Fruit fly (Drosophila melanogaster) S2 (cell line): Measurements from ENCODE around the gene oaf.

Experiments used
- CG8478 ChIP-seq: fragments of >200 bp; optimal IDR thresholded peaks from 2 replicates; lab custom pipeline; 2018
- CTCF ChIP-seq, 2 experiments: fragments of >200 bp; optimal IDR thresholded peaks; 2 replicates each; lab custom pipeline; 2018

The oaf gene

DNA sequence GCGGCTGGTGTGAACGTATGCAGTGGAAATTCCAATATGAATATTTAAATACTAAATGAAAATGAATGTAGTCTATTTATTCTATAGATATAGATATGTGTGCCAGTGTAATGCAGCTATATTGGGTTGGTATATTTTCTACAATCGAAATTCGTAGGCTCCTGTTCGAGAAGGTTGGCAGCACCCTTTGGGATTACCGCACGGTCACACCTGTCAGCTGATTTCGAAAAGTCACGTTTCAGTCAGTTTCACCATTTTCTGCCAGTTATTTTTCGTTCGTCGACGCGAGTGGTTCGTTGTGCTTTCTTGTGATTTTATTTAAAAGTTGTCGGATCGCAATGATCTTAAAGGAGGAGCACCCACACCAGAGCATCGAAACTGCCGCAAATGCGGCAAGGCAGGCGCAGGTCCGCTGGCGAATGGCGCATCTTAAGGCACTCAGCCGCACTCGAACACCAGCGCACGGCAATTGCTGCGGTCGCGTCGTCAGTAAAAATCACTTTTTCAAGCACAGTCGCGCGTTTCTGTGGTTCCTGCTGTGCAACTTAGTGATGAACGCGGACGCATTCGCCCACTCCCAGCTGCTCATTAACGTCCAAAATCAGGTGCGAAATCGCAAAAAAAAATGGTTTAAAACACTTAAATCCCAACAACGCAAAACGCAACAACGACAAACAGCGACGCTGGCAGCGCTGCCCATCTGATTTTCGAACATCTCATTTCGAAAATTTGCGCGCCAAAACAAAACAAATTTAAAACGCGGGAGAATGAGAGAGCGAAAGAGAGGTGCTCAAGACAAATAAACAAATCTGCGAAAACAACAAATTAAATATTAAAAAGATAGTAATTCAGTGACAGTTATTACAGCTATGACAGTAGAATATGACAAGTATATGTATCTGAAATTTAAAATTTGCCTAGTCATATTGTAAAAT is at the start of gene oaf:
oaf (plus strand) TSS at position 264 of the 935 bp plus-strand sequence.
- no peak for TF ChIP-seq CG8478
- peak; percentile 15 to 33 for TF ChIP-seq CTCF (optimal IDR thresholded peaks at IDR 0.05; lab: Kevin White, UChicago)

DNA sequence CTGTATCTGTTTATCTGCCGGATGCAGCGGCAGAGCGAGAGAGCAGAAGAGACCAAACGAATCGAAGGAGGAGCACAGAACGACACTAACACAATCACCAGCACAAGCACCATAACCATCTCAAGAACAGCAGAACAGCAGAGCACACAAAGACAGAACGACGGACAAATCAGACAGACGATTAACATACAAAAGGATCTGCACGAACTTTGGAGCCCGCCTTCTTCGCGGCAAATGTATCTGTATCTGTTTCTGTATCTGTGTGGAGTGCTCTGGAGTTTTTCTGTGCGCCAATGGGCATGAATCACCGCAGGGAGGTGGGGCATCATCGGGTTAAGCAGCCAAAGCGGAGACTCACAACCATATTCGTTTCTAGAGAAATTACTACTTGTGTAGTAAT is 44.2 kb upstream of the oaf start:
- TF ChIP-seq CTCF (optimal IDR thresholded peaks at IDR 0.05; lab: Kevin White, UChicago) (no peak), CG8478 (no peak)

DNA sequence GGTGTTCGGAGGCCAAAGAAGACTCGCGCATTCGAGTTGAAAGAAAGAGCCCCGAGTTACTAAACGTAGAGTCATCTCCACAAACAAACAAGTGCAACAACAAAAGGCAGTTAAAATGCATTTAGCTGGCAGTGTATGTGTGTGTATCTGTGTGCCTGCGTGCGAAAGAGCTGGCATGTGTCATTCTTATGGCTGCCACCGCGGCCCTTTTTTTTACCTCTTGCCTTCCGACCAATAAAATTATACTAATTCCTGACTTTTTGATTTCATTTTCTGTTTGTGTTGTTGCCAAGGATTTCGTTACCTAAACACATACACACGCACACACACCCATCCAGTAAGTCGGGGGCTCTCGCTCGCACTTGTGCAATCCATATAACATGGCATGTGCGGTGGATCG is 43.1 kb upstream of the oaf start:
- TF ChIP-seq CTCF (optimal IDR thresholded peaks at IDR 0.05; lab: Kevin White, UChicago) (no peak), CG8478 (no peak)

DNA sequence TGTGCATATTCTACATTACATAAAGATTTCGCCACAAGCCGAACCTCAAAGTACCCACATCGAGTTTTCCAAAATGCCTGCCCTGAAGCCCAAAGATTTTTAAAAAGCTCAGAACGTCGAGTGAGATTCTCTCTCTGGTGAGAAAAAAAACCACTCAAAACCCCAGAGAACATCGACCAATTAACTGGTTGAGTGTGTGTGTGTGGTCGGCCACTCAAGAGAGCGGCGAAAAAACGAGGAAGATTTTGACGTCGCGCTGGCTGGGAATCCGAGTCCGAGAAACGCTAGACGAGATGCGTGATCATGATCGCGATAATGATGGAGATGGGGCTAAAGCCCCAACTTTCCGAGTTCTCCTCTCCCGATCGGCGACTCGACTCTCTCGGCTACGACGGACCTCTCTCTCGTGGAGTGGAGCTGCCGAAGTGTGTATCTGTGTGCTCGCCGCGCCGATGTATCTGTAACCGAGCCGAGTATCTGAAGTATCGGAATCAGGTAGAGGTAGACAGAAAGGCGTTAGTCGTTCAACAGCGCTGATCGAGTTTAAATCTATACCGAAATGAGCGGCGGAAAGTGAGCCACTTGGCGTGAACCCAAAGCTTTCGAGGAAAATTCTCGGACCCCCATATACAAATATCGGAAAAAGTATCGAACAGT is 41.9 kb upstream of the oaf start:
- TF ChIP-seq CG8478: no peak
- no peak for TF ChIP-seq CTCF (optimal IDR thresholded peaks at IDR 0.05; lab: Kevin White, UChicago)

DNA sequence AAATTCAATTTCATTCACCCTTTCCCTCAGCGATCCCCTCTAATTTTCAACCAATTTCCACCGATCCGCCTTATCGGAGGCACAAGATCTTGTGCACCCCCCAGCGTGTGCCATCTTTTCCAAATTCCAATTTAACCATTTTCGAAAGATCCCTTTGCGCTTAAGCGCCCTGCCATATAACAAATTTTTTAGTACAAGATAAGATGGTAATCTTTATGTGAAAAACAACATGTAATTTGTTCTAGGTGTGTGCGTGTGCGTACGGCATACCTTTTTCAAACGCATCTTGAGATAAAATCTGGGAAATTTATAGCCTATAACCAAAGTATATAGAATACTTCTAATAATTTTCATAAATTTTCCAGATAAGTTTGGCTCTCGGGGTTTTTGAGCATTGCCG is 38.9 kb upstream of the oaf start:
- no peak for TF ChIP-seq CG8478
- no peak for TF ChIP-seq CTCF (optimal IDR thresholded peaks at IDR 0.05; lab: Kevin White, UChicago)

DNA sequence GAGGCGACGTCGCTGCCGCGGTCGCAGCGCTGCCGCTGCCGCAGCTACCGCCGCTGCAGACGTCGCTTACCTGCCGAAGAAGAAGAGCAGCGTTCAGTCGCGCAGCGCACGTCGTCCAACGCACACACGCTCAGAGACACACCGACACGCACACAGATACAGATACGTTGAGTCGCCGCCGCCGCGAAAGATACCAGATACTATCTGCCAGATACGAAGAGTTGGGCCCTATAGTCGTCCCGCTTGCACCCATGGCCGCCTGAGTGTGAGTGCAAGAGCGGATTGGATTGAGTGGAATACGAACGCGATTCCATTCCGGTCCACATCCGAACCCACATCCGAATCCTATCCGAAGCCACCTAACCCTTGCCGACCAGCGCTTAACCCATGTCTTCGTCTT is 38.1 kb upstream of the oaf start:
- no peak for TF ChIP-seq CTCF (optimal IDR thresholded peaks at IDR 0.05; lab: Kevin White, UChicago)
- no peak for TF ChIP-seq CG8478

DNA sequence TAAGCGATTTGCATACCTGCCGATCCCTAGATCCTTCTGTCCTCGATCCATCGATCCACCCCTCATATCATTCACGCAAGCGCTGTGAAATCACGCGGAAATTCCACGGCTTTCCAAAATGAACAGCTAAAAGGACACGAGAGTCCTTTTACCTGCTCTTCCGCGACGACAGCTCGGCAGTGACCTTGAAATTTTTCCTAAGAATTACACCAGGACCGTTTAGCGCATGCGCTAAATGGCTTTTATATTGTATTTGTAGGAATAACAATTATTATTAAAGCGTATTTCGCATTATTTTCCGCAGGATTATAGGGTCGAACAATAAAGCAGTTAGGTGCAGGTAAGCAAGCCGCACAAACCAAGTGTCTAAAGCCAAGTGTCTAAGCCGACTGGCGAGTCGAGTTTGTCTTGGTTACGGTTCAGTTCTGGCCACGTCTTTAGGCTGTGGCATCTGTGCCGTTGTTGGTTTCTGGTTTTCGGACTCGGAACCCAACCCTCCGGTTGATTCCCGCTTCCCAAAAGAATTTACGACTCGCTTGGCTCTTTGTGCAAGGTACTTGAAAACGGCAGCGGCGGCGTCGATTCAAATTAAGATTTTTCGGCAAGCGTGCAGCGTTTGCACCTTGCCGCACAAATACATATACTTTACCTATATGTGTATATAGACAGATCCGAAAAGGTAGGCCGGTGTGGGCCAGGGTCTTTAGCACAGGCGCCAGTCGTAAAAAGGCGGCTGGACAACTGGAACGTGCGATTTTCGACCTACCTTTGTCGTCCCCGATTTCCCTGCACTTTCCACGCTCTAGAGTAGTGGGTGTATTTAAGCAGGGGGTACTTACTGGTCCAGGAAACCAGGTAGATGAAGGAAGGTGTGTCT is 36.0 kb upstream of the oaf start:
- TF ChIP-seq CG8478 (no peak), CTCF (optimal IDR thresholded peaks at IDR 0.05; lab: Kevin White, UChicago) (no peak)

DNA sequence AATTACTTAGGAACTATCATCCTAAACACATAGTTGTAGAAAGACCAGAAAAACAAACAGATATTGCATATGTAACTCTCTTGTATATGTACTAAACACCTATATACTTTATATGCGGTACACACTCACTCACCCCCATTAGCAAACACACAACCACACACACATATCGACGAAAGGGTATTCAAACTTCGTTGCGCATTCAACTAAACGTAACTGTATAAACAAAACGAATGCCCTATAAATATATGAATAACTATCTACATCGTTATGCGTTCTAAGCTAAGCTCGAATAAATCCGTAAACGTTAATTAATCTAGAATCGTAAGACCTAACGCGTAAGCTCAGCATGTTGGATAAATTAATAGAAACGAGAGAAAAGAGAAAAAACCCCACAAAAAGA is 33.5 kb upstream of the oaf start:
- TF ChIP-seq CG8478: no peak
- no peak for TF ChIP-seq CTCF (optimal IDR thresholded peaks at IDR 0.05; lab: Kevin White, UChicago)

DNA sequence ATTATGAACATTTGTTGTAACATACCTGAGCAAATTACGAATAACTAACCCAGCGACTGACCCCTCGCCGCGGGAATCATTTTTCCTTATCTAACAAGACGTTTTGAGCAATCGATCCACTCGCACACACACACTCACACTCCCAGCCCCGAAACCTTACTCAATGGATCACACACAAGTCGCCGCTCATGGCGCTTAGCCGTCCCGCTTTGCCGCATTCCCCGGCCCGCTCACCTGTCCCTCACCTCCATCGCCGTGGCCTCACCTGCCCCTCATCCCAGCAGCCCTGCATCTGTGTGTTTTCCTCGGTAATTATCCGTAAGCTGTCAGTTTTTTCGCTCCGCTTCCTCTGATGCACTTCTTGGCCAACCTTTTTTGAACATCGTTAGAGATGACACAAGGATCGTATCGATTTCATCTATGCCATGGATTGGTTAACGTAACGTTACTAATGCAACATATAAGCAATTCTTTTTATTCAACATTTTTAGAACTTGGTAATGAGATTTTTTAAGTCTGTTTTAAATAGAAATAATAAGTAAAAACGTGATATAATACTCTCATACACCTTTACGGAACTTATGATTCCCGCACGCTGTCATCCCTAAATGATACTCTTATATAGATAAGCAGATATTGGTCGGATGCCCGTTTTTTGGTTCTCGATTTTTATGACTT is 31.3 kb upstream of the oaf start:
- TF ChIP-seq CG8478 (no peak), CTCF (optimal IDR thresholded peaks at IDR 0.05; lab: Kevin White, UChicago) (no peak)

DNA sequence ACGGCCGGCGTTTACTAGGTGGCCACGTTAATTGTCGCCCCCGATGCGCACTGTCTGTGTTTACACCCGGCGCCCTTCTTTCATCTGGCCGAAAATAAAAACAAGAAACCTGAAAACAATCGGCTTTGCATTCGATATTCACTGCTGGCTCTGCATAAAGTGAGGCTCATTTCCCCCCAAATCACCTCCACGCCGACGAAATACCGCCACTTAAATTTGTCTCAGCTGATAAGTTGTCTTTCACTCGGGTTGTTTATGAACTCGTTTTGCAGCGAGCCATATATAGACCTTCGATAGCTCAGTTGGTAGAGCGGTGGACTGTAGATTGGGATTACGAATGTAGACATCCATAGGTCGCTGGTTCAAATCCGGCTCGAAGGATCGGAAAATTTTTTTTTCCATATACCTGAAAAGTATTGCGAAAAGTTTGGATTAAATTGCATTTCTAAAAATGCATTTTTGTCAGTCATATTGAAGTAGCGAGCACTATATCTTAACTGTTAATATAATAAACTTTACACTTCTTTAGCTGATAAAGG is 30.4 kb upstream of the oaf start:
- TF ChIP-seq CG8478 (no peak), CTCF (optimal IDR thresholded peaks at IDR 0.05; lab: Kevin White, UChicago) (no peak)

DNA sequence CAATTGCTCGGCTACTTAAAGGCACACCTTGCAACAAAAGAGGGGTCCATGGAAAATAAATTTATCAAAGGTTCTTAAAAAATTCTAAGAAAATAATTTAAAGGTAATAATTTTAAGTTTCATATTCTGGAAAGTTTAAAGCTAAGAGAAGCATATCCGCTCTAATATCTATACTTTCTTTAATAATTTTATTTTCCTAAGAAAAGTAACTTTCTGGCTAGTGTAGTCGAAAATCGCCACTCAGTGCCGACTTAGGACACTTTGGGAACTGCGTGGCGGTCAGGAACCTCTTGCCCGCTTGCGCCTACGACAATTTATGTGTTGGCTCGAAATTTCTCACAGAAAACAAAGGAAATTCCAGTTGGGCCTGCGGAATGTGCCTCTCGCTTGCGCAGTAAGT is 26.4 kb upstream of the oaf start:
- TF ChIP-seq CTCF (optimal IDR thresholded peaks at IDR 0.05; lab: Kevin White, UChicago): no peak
- no peak for TF ChIP-seq CG8478

DNA sequence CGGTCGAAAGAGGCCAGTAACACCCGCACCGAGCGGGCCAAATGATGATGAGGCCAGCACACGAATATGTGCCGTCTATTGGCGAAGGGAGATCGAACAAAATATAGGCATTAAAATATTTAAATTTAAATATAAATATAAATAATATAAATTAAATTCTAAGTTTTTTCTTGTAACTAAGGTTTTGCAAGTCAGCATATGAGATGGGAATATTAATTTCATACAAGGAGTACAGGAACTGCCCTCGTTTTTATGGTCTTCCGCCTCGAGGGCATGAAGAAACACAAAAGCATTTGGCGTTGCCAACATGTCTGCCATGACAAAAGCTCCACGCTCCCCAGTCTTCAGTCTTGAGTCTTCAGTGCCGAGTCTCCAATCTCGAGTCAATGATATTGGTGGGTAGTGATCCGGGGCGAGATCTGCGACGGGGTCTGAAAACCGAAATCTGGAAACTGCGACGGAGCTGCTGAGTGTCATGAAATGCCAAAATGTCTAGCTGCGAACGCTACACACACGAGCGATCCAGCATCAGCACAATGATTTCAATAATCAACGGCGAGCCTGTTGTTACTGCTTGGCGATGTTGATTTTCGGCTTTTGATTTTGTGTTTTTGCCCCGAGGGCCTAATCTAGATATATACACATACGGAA is 24.9 kb upstream of the oaf start:
- TF ChIP-seq CG8478: no peak
- no peak for TF ChIP-seq CTCF (optimal IDR thresholded peaks at IDR 0.05; lab: Kevin White, UChicago)

DNA sequence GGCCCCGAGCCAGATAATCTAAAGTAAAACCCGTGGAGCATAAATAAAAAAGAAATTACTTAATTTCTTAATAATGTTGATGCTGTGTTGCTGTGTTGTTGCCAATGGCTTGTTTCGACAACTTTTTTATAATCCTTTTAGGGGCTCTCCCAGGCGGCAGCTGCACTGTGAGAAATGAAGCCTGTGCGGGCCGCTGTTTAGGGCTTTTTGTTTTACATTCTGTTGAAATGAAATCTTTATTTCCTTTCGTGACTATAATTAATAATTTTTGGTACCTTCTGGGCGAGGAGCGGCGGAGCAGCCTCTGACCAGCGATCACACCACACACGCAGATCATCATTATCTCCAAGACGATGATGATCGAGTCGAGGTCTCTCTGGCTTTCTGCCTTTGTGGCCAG is 22.2 kb upstream of the oaf start:
- TF ChIP-seq CG8478: no peak
- TF ChIP-seq CTCF (optimal IDR thresholded peaks at IDR 0.05; lab: Kevin White, UChicago): no peak

DNA sequence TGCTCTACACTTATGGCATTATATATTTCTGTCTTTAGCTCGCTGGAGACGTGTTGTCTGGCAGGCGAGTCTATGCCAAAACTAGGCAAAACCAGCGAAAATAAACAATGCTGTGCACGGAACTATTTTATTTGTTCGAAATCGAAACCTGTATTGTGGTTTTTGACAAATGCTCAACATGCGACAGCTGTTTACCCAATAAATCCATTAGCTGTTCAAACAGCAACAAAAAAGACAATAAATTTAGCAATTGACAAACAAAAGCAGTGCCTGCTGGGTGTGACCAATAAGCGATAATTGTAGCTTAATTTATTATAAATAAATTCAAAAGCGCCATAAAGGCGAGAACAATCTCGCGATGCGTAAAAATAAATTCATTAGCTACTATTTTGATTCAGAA is 20.0 kb upstream of the oaf start:
- TF ChIP-seq CG8478: no peak
- TF ChIP-seq CTCF (optimal IDR thresholded peaks at IDR 0.05; lab: Kevin White, UChicago): no peak
